Worm (Caenorhabditis elegans): Measurements from ENCODE around the gene K06A4.2.

Gene K06A4.2

DNA sequence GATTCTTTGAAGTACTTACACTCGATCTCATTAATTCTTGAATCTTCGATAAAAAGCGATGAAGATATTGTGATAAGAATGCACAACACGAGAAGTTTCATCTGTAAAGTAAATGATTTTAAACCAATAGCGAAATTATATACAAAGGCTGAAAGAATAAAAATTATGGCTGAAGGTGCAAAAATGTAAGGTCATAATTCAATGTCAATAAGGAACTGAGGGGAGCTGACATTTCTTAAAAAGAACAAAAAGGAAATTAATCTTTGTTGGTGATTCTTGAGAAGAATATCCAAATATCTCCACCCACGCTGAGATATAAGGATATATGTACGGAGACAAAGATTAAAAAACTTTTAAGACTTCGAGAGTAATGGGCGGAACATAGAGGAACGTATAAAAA is 40.1 kb downstream of the K06A4.2 start, which contains the start of gene C50F4.9:
C50F4.9 (minus strand) TSS at position 101 of the 400 bp plus-strand sequence.
- TF ChIP-seq fkh-10 (GFP tag; optimal IDR thresholded peaks at IDR 0.05) (no peak), dve-1 (tag; optimal IDR thresholded peaks at IDR 0.05) (no peak), lin-11 (tag; optimal IDR thresholded peaks at IDR 0.05) (no peak), K02D7.2 (tag; optimal IDR thresholded peaks at IDR 0.05) (no peak), sox-2 (GFP tag; IDR thresholded peaks at IDR 0.05) (no peak), nhr-232 (tag; optimal IDR thresholded peaks at IDR 0.05) (no peak), ahr-1 (tag; optimal IDR thresholded peaks at IDR 0.05) (no peak), pax-1 (tag; optimal IDR thresholded peaks at IDR 0.05) (no peak), ets-4 (tag; optimal IDR thresholded peaks at IDR 0.05) (no peak), ceh-34 (tag; optimal IDR thresholded peaks at IDR 0.05) (no peak), madf-2 (tag; optimal IDR thresholded peaks at IDR 0.05) (no peak), ceh-22 (tag; optimal IDR thresholded peaks at IDR 0.05) (no peak), mec-3 (tag; optimal IDR thresholded peaks at IDR 0.05; ENCODE audit: borderline replicate concordance) (no peak), ceh-14 (tag; optimal IDR thresholded peaks at IDR 0.05) (no peak), gmeb-2 (tag; optimal IDR thresholded peaks at IDR 0.05) (no peak)

DNA sequence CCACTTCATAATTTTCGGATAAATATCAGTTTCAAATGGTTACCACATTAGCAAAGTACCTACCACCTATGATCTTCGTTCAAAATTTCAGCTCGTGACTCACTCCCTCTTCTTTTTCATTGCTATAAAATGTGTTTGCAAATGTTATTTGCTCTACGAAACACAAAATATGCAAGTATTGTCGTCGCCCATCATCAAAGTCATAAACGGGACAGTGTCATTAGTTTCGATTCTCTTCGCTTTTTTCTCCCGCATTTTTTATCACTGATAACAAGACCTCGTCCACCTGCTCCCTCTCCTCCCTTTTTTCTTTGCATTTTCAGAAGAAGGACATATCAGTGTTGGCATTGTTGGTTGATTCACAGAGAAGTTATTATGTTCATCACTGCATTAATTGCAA is 42.5 kb downstream of the K06A4.2 start, which contains the start of gene C50F4.1:
C50F4.1 (plus strand) TSS at position 324 of the 400 bp plus-strand sequence.
- no peak for TF ChIP-seq ceh-19 (GFP tag; optimal IDR thresholded peaks at IDR 0.05)
- no peak for TF ChIP-seq dve-1 (tag; optimal IDR thresholded peaks at IDR 0.05)
- TF ChIP-seq ceh-18 (tag; optimal IDR thresholded peaks at IDR 0.05) = no peak
- no peak for TF ChIP-seq elt-4 (tag; optimal IDR thresholded peaks at IDR 0.05)
- TF ChIP-seq ref-2 (tag; optimal IDR thresholded peaks at IDR 0.05) = no peak
- no peak for TF ChIP-seq ceh-34 (tag; optimal IDR thresholded peaks at IDR 0.05)
- TF ChIP-seq dmd-4 (tag; optimal IDR thresholded peaks at IDR 0.05; ENCODE audit: borderline replicate concordance) = no peak
- no peak for TF ChIP-seq Y22D7AL.16 (tag; optimal IDR thresholded peaks at IDR 0.05)
- TF ChIP-seq K02D7.2 (tag; optimal IDR thresholded peaks at IDR 0.05) = no peak
- no peak for TF ChIP-seq fkh-10 (GFP tag; optimal IDR thresholded peaks at IDR 0.05)
- no peak for TF ChIP-seq C38D4.7 (GFP tag; optimal IDR thresholded peaks at IDR 0.05)
- no peak for TF ChIP-seq pqm-1 (tag; optimal IDR thresholded peaks at IDR 0.05)
- TF ChIP-seq hlh-6 (tag; optimal IDR thresholded peaks at IDR 0.05) = no peak
- no peak for TF ChIP-seq hlh-13 (GFP tag; optimal IDR thresholded peaks at IDR 0.05)
- TF ChIP-seq mec-3 (tag; optimal IDR thresholded peaks at IDR 0.05; ENCODE audit: borderline replicate concordance) = no peak
- TF ChIP-seq hlh-8 (tag; optimal IDR thresholded peaks at IDR 0.05) = no peak
- no peak for TF ChIP-seq C08G9.2 (tag; optimal IDR thresholded peaks at IDR 0.05)

DNA sequence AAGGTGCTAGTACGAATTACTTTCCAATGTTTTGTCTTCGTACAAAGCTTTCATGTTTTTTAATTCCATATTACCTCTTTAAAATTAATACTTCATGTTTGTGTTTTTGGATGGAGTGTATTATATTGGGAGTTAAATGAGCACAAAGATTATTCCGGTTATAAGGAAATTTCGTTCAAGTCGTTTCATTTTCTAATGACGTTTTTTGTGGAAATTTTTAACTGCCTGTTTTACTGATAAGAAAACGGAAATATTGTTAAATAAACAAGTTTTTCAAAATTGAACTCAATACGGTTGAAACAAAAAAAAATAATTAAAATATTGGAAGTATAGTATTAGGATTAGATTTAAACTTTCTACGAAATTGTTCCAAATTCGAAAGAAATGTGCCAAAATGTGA is 43.3 kb downstream of the K06A4.2 start:
- TF ChIP-seq ceh-45 (GFP tag; IDR thresholded peaks at IDR 0.05) (no peak), gmeb-2 (tag; optimal IDR thresholded peaks at IDR 0.05) (no peak), ceh-2 (tag; optimal IDR thresholded peaks at IDR 0.05) (no peak)

- TF ChIP-seq ama-1 (optimal IDR thresholded peaks at IDR 0.05) (no peak), ztf-16 (tag; optimal IDR thresholded peaks at IDR 0.05) (no peak), K09A11.1 (tag; optimal IDR thresholded peaks at IDR 0.05; ENCODE audit: insufficient read depth) (no peak), lin-11 (tag; optimal IDR thresholded peaks at IDR 0.05) (no peak), ets-4 (tag; optimal IDR thresholded peaks at IDR 0.05) (no peak)
These were observed 44.0 kb downstream of the K06A4.2 start for ce11 chrV:9527984-9528383.

DNA sequence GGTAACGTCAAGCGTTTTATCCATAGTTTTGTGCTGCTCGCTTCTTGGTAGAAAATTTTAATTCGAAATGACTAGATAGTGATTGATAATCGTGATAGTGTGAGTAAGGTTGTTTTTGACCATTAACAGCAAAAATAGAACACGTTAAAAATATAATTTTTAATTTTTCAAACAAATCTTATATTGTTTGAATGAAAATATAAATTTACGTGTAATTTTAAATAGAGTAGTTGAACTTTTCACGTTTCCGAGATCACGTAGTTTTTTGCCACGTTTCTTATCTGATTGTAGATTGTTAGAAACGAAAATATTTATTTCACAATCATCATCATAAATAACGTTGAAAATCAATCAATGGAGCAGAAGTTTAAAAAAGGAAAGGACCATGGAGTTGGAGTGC is 47.5 kb downstream of the K06A4.2 start, which contains the start of the genes C50F4.10 and pfk-1.2:
C50F4.10 (minus strand) TSS at position 101 of the 400 bp plus-strand sequence.
pfk-1.2 (plus strand) TSS at position 325 of the 400 bp plus-strand sequence.
- TF ChIP-seq dve-1 (tag; optimal IDR thresholded peaks at IDR 0.05) = no peak
- TF ChIP-seq sdc-2 (tag; optimal IDR thresholded peaks at IDR 0.05) = no peak
- no peak for TF ChIP-seq pat-9 (tag; optimal IDR thresholded peaks at IDR 0.05)
- no peak for TF ChIP-seq tbx-7 (tag; optimal IDR thresholded peaks at IDR 0.05)
- no peak for TF ChIP-seq ama-1 (optimal IDR thresholded peaks at IDR 0.05)
- no peak for TF ChIP-seq elt-2 (tag; optimal IDR thresholded peaks at IDR 0.05)
- no peak for TF ChIP-seq fax-1 (tag; optimal IDR thresholded peaks at IDR 0.05)
- no peak for TF ChIP-seq pax-1 (tag; optimal IDR thresholded peaks at IDR 0.05)
- TF ChIP-seq mec-3 (tag; optimal IDR thresholded peaks at IDR 0.05; ENCODE audit: borderline replicate concordance) = no peak
- no peak for TF ChIP-seq ceh-48 (tag; optimal IDR thresholded peaks at IDR 0.05)
- no peak for TF ChIP-seq ceh-34 (tag; optimal IDR thresholded peaks at IDR 0.05)
- TF ChIP-seq hlh-8 (tag; optimal IDR thresholded peaks at IDR 0.05) = no peak
- TF ChIP-seq ceh-22 (tag; optimal IDR thresholded peaks at IDR 0.05) = no peak
- TF ChIP-seq C38D4.7 (GFP tag; optimal IDR thresholded peaks at IDR 0.05) = no peak
- no peak for TF ChIP-seq lim-6 (tag; optimal IDR thresholded peaks at IDR 0.05)
